Worm (Caenorhabditis elegans) whole organism, L3 larva: ENCODE data around the gene T28C12.2.
A peak's percentile ranks its signal among the peaks of the same experiment; 100 is the strongest.

Experiments
- ZK546.5 ChIP-seq: sonication (generic microtip); optimal IDR thresholded peaks from 2 replicates; lab custom pipeline; 2017; ENCODE audit warnings: missing biosample characterization, missing genetic modification characterization
- ceh-16 ChIP-seq: sonication (generic microtip); optimal IDR thresholded peaks from 2 replicates; lab custom pipeline; 2017; ENCODE audit warnings: missing biosample characterization, missing genetic modification characterization
- lin-39 ChIP-seq: fragments of 150-350 bp; optimal IDR thresholded peaks from 2 replicates; lab custom pipeline; 2018; ENCODE audit warnings: missing biosample characterization, missing genetic modification reagents, missing genetic modification characterization
- nhr-25 ChIP-seq: sonication (generic microtip); optimal IDR thresholded peaks from 2 replicates; lab custom pipeline; 2017; ENCODE audit warnings: missing biosample characterization, missing genetic modification characterization
- pha-4 ChIP-seq: fragments of 150-350 bp; optimal IDR thresholded peaks from 2 replicates; lab custom pipeline; 2014; ENCODE audit warnings: missing biosample characterization, missing genetic modification reagents, missing genetic modification characterization
- snpc-4 ChIP-seq: fragments of 150-350 bp; optimal IDR thresholded peaks from 2 replicates; lab custom pipeline; 2014; ENCODE audit warnings: missing biosample characterization, missing genetic modification characterization
- unc-39 ChIP-seq: sonication (generic microtip); optimal IDR thresholded peaks from 4 replicates; lab custom pipeline; 2017; ENCODE audit warnings: missing biosample characterization, missing genetic modification characterization
- unc-62 ChIP-seq: fragments of 150-350 bp; sonication (generic microtip); optimal IDR thresholded peaks from 4 replicates; lab custom pipeline; 2014; ENCODE audit warnings: missing biosample characterization, missing genetic modification reagents, missing genetic modification characterization
- ztf-11 ChIP-seq: fragments of 150-350 bp; optimal IDR thresholded peaks from 2 replicates; lab custom pipeline; 2014; ENCODE audit warnings: missing biosample characterization, missing genetic modification characterization

ce11 chrV:6291301-6291700, 37.7 kb upstream of the T28C12.2 start:
- no peak for TF ChIP-seq nhr-25 (tag; lab: Kevin White, UChicago)
- no peak for TF ChIP-seq unc-62 (GFP tag; lab: Kevin White, UChicago)
- peak; percentile 13 for TF ChIP-seq pha-4 (tag; lab: Kevin White, UChicago)
- TF ChIP-seq ztf-11 (tag; lab: Kevin White, UChicago) = no peak
- no peak for TF ChIP-seq unc-39 (tag; lab: Kevin White, UChicago)
- no peak for TF ChIP-seq ZK546.5 (tag; lab: Kevin White, UChicago)
- no peak for TF ChIP-seq ceh-16
- TF ChIP-seq lin-39 (tag; lab: Kevin White, UChicago) = no peak
- TF ChIP-seq snpc-4 = no peak
